Worm (Caenorhabditis elegans): ENCODE results near the gene srh-275.

Gene srh-275

DNA sequence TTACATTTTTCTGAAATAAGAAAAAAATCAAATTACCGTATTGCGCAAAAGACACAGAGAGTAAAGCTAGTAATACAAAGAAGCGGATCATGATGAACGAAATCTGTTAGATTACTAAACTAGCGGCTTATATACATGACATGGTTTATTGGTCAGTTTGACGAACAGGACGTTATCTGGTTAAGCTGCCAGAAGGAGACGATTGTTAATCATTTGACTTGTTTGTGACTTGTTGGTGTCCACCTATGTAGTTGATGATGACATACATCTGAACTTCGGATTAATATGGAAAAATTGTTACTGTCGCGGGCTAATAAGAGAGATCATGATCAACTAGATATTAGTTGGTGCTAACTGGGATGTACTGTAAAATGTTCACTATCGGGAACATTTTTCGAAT lies 47.3 kb downstream of the srh-275 start, which contains the start of gene cnc-9:
TSS of gene cnc-9 (minus strand) at position 101 of the 400 bp plus-strand sequence.
- TF ChIP-seq nhr-2 (tag; optimal IDR thresholded peaks at IDR 0.05), result no peak
- no peak for TF ChIP-seq nhr-12 (tag; optimal IDR thresholded peaks at IDR 0.05)
- TF ChIP-seq unc-62 (GFP tag; optimal IDR thresholded peaks at IDR 0.05), result no peak
- TF ChIP-seq sem-2 (GFP tag; optimal IDR thresholded peaks at IDR 0.05), result no peak
- TF ChIP-seq ceh-43 (GFP tag; optimal IDR thresholded peaks at IDR 0.05), result no peak
- TF ChIP-seq unc-120 (tag; optimal IDR thresholded peaks at IDR 0.05; ENCODE audit: poor library complexity, severe bottlenecking), result no peak
- TF ChIP-seq sptf-1 (tag; optimal IDR thresholded peaks at IDR 0.05), result no peak
- no peak for TF ChIP-seq mep-1 (tag; optimal IDR thresholded peaks at IDR 0.05)
- TF ChIP-seq zip-8 (tag; optimal IDR thresholded peaks at IDR 0.05), result no peak
- TF ChIP-seq blmp-1 (tag; optimal IDR thresholded peaks at IDR 0.05), result no peak
- TF ChIP-seq mls-2 (tag; optimal IDR thresholded peaks at IDR 0.05), result no peak
- TF ChIP-seq ham-2 (GFP tag; optimal IDR thresholded peaks at IDR 0.05), result no peak
- TF ChIP-seq unc-39 (tag; optimal IDR thresholded peaks at IDR 0.05), result no peak

DNA sequence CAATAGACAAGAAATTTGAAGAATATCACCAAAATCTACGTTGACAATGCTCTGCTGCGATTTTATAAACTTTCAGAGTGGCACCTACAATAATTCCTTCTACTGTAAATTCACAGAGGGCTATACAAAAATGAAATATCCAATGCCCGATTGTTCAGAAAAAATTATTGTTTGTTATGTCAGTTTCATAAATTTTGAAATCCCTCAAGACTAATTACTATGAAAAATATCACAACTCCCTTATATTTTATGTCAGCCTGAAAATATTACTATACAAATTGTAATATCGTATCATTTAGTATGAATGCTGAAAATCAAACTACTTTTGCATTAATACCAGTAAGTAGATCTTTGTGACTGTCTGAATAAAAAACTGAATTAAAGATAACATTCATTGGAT lies 47.8 kb downstream of the srh-275 start, which contains the start of gene srx-60:
TSS of gene srx-60 (plus strand) at position 301 of the 400 bp plus-strand sequence.
- TF ChIP-seq bed-3 (GFP tag; optimal IDR thresholded peaks at IDR 0.05) (no peak), M03D4.4 (tag; optimal IDR thresholded peaks at IDR 0.05) (no peak)

DNA sequence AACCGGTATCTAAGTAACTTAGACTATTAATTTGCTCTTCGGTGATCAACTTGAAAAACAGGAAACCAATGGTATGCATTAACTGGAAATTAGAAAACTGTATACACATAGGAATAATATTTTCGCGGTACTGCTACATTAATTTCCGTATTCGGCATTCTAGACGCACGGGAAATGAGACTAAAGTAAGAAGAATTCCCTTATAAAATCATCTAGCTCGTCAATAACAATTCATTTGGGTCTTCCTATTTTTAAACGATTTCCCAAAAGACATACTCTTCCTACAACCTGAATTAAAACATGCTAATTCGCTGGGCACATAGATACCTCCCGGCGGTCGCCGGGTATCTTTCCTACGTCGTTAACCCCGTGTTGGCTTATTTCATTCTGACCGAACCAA lies 49.6 kb downstream of the srh-275 start, which contains the start of gene srj-13:
TSS of gene srj-13 (plus strand) at position 301 of the 400 bp plus-strand sequence.
- TF ChIP-seq sem-2 (GFP tag; optimal IDR thresholded peaks at IDR 0.05) (no peak), zip-8 (tag; optimal IDR thresholded peaks at IDR 0.05) (no peak), ham-2 (GFP tag; optimal IDR thresholded peaks at IDR 0.05) (no peak), mab-5 (tag; optimal IDR thresholded peaks at IDR 0.05) (no peak), drap-1 (GFP tag; optimal IDR thresholded peaks at IDR 0.05) (no peak)

DNA sequence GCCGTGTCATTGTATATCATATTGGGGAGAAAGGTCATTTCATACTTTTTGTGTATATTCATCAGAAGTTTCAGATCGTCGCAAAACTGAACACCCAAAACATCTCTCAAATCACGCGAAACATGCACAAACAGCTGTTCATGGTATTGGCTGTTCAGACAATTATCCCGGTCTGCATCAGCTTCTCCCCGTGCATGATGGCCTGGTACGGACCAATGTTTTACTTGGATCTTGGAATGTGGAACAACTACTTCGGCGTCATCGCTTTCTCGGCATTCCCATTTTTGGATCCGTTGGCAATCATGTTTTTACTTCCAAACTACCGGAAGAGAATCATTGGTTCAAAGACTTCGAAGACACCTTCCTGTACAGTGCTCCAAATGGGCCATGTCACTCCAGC lies 50.7 kb downstream of the srh-275 start:
- TF ChIP-seq unc-39 (tag; optimal IDR thresholded peaks at IDR 0.05) (no peak), tbx-8 (GFP tag; optimal IDR thresholded peaks at IDR 0.05) (no peak), ces-1 (GFP tag; optimal IDR thresholded peaks at IDR 0.05) (no peak), elt-1 (tag; optimal IDR thresholded peaks at IDR 0.05; ENCODE audit: borderline replicate concordance, insufficient read depth) (no peak), nhr-12 (tag; optimal IDR thresholded peaks at IDR 0.05) (no peak), unc-120 (tag; optimal IDR thresholded peaks at IDR 0.05; ENCODE audit: poor library complexity, severe bottlenecking) (no peak), sem-2 (GFP tag; optimal IDR thresholded peaks at IDR 0.05) (no peak), bed-3 (GFP tag; optimal IDR thresholded peaks at IDR 0.05) (no peak), ztf-11 (tag; optimal IDR thresholded peaks at IDR 0.05) (no peak), lsy-2 (tag; optimal IDR thresholded peaks at IDR 0.05) (no peak), hlh-1 (tag; optimal IDR thresholded peaks at IDR 0.05) (no peak), nhr-76 (tag; optimal IDR thresholded peaks at IDR 0.05) (no peak)
